Worm (Caenorhabditis elegans): Measurements from ENCODE around the gene ZK622.1.

ZK622.1 gene

DNA sequence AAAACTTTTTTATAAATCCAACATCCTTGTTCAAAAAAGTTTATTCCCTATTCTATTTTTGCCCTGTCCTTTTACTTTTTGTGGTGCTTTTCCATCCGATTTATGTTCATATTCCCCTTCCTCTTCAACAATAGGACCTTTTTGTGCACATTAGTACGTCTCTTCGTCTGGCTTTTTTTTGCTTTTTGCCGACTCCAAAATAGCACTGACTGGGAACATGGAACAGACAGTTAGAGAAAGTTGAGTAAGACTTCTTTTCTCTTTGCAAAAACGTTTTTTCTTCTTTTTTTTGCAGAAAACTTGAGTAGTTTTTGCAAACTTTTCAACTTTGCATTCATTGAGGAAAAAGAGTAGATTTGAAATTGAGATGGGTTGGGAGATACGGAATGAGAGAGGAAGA, 8.2 kb downstream of the ZK622.1 start:
- TF ChIP-seq unc-62 (GFP tag; optimal IDR thresholded peaks at IDR 0.05) = no peak

DNA sequence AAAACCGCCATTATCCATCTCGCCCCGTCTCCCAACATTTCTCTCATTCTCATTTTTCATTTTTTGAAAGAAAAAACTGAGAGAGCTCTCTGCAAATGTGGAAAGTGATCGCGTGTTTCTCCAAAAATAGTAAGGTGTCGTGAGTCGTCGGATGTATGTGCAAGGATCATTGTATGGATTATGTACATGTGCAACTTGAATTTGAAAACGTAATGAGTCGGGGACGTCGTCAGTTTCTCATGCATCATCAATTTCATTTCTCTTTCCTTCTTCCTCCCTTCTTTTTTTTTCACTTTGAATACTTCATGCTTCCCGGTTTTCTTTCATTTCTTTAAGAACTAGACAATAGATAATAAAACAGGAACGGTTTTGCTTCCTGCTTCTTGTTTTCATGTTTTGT, 11.5 kb downstream of the ZK622.1 start:
- no peak for TF ChIP-seq unc-62 (GFP tag; optimal IDR thresholded peaks at IDR 0.05)

DNA sequence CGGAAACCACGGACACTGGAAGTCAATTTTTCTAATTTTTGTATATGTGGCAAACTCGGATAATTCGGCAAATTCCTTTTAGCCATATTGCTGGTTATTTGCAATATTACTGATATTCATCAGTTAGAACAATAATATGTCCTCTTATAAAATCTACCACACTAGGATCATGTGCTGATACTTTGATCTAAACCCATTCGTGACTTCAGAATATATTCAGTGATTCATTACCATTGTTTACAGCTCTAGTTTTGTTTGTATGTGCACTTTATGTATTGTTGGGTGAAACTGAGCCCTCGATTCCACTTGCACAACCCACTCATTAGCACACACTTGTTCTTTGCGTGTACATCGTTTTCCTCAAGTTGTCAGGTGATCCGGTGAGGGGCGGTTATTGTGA, 12.6 kb downstream of the ZK622.1 start:
- TF ChIP-seq unc-62 (GFP tag; optimal IDR thresholded peaks at IDR 0.05) = no peak

DNA sequence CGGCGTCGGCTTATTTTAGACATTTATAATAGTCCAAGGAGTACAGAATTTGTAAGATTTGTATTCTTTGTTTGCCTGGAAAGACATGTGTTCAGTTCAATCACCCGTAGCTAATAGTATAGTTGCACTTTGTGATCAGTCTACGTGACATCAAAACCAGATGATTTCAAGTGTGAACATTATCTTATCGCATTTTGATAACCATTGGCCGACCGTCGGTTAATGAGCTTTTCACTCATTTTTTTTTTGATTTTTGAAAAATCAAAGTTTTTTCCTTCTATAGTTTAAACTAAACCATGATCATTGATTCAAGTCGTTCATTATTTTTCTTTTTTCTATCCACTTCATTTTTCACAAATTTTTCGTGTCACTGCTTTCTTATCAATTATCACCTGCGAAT, 13.6 kb downstream of the ZK622.1 start:
- no peak for TF ChIP-seq unc-62 (GFP tag; optimal IDR thresholded peaks at IDR 0.05)

DNA sequence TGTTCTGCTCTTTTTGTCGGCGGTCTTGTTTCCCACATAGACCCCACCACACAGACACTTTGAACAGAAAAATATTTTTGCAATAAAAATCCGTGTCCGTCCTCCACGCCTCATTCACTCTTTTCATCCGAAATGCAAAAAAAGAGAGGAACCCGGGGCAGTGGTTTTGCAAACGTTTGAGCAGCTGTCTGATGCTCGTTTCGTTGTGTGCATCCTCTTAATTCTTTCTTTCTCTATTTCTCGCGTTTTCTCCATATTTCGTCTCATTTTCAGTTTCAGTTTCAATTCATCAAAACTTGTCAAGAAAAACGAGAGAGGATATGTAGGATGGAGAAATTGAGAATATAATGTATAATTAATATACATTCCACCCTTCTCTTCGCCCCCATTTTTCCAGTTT, 15.4 kb downstream of the ZK622.1 start:
- TF ChIP-seq unc-62 (GFP tag; optimal IDR thresholded peaks at IDR 0.05) = no peak

DNA sequence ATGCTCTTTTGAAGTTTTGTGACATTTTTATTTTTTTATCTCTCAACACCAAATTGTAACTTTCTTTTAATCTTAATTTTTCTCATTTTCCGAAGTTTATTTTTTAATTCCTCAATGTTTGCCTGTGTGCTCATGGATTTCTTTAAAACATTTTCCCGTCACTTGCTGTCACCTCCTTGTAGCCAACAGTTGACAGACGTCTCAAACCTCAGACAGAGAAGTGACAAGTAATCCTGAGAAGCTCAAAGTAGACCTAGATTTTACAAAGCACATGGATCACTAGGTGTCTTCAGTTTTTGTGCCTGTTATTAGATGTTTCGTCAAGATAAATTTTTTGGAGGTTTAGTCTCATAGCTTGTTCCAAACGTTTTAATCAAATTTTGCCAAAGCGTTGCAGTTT, 16.1 kb downstream of the ZK622.1 start:
- no peak for TF ChIP-seq unc-62 (GFP tag; optimal IDR thresholded peaks at IDR 0.05)

DNA sequence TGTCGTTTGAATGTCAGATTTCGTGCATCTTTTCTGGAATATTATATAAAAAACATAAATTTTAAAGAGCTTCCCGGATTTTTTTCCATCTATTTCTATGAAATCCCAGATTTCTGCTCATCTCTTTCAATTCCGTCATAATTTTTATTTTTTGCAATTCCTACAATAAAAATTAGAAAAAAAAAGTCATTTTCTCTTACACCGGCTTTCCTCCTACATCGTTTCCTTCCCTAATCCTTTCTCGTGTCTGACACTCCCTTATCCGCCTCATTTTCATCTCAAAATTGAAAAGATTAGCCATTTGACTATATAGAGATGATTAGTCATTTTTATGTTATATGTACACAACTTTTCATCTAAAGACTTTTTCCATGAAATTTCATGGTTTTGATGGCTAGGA, 17.2 kb downstream of the ZK622.1 start:
- no peak for TF ChIP-seq unc-62 (GFP tag; optimal IDR thresholded peaks at IDR 0.05)

DNA sequence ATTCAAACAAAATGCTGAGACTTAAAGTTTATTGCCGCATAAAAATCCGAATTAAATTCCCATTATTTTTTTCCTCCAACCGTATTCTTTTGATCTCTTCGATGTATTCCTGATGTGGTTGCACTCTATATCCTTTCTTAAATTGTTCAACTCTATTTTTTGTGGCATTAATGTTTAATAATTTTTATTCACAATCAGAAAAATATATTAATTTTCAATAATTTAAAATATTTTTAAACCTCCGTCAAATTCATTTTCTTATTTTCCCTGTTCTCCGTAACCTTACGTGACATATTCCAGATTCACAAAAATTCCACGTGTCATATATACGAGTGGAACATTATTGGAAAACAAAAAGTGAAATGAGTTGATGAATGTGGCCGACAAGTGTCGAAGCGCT, 18.1 kb downstream of the ZK622.1 start, which contains the start of gene gcy-12:
TSS of gene gcy-12 (plus strand) at position 301 of the 400 bp plus-strand sequence.
- no peak for TF ChIP-seq unc-62 (GFP tag; optimal IDR thresholded peaks at IDR 0.05)

DNA sequence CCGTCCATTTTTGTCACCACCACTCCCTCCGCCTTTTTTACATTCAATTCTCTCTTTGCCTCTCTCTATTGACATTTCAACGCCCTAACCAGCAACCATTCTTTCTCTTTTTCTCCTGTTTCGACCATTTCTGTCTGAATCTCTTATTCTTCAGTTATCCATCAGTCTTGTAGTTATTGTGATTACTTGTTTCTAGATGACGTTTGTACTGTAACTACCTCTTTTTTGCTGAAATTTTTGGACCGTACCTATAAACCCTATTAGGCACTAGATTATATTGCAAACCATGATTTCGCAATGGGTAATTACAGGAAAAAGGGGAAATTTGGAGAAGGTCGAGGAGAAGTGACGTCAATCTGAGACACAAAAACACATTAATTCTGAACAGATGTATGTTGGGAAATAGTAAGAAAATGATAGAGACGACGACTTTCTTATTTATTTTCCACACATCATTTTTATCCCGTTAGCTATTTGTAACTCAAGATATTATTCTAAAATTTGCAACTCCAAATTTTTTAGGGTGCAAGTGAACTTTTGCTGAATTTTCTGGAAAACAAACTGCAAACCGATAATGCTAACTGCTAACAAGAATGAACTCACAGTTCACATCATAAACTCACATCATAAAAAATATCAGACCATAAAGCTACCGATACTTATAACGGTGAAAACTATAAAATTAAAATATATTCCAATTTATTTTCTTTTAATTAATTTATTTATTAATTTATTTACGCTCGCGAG, 26.8 kb downstream of the ZK622.1 start:
- TF ChIP-seq unc-62 (GFP tag; optimal IDR thresholded peaks at IDR 0.05) = no peak

DNA sequence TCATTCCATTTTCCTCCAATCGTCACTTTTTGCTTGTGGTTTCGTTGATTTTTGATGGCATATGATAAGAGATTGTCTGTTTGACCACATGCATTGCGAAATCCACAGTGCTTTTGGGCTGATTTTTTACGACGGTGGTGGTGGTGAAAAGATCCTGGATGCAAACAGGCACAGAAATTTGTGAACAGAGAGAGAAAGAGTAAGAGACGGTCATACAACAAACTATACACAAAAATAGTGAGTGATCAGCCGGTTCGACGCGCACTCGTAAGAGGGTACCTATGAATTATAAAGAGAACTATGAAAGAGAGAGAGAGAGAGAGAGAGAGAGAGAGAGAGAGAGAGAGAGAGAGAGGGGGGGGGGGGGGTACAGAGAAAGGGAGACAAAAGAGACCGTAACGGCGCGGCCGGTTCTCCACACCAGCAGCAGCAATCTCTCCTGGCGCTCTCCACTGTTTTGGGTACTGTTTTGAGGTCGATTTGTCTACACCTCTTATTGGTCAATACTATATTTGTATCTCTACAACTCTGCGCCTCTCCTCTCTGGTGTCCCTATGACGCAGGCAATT, 28.2 kb downstream of the ZK622.1 start:
- no peak for TF ChIP-seq unc-62 (GFP tag; optimal IDR thresholded peaks at IDR 0.05)

DNA sequence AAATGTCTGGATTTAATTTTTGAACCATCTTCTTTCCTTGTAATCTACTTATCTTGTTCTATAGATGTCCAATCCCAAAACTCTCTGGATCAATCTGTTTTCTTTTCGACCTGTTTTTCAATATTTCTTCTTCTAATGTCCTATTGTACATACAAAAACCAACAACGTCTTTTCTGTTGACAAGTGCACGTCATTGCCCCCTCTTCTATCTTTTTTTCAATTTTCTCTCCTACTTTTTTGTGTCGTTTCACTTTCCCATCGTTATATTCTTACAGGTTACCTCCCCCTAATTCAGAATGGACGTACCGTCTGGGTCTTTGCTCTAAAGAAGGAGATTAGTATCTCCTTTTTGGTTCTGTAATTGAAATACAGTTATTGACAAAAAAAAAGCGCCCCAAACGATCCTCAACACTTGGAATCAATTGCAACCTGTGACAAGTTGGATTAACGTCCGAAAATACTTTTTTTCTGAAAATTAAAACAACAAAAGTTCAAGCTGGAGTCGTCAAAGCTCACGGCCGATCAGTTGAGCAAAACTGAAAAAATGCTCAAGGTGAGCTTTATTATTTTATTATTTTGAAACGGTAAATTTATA, 29.2 kb downstream of the ZK622.1 start, which contains the start of gene vhp-1:
TSS of gene vhp-1 (plus strand) at position 545 of the 595 bp plus-strand sequence.
- no peak for TF ChIP-seq unc-62 (GFP tag; optimal IDR thresholded peaks at IDR 0.05)

DNA sequence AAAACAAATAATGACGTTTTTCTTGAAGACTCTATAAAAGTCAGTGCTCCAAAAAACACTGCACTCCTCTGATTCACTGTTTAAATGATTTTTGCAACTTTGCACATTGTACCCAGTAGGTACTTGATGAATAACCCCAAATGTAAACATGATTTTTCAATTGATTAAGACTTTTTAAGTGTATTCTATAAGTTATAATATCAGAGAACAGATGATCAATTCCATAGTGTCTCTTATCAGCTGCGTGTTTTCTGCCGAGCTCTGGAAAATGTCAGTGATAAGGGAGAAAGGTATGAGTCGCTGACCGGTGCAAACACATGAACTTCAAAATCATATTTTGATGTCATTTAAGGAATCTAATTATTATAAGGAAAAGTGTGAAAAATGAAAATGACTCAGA, 30.2 kb downstream of the ZK622.1 start:
- no peak for TF ChIP-seq unc-62 (GFP tag; optimal IDR thresholded peaks at IDR 0.05)

DNA sequence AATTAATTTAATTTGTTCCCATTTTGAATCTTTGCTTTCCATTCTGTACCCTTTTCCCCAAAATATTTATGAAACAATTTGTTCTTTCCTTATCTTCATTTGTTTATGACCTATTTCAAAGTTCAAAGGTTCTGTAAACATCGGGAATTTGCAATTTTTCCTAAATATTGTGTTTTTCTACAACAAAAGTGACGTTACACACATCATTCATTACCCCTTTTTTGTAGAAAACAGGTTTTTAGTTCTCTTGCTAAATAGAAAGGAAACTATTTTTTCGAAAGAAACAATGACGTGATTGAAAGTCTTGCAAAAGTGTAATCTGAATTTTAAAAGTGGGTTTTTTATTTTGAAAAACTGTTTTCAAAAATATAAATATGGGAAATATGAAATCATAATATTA, 31.1 kb downstream of the ZK622.1 start:
- no peak for TF ChIP-seq unc-62 (GFP tag; optimal IDR thresholded peaks at IDR 0.05)

DNA sequence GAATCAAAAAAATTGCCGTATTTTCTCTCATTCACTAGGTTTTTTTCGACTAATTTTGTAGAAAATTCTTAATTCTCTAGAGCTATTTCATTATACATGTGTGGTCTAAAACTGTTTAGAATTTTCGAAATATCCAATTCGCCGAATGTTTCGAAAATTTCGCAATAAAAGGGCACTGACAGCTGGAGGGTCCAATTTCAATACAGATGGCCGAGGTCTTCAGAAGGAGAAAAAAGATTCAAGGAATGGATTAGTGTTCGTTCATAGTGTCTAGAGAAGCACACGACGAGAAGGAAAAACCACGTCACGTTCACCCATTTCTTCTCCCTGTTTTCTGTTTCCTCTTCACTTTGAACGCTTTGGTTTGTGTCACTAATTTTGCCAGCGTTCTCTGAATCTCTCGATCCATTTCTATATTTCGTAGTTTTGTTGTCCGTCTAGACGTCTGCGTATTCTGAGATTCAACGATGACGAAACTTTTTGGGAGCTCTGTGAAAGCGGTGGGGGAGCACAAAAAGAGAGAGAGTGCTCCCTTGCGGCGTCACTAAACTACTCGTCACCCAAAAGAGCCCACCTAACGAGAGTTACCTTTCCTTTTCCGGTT, 32.5 kb downstream of the ZK622.1 start:
- TF ChIP-seq unc-62 (GFP tag; optimal IDR thresholded peaks at IDR 0.05) = no peak

DNA sequence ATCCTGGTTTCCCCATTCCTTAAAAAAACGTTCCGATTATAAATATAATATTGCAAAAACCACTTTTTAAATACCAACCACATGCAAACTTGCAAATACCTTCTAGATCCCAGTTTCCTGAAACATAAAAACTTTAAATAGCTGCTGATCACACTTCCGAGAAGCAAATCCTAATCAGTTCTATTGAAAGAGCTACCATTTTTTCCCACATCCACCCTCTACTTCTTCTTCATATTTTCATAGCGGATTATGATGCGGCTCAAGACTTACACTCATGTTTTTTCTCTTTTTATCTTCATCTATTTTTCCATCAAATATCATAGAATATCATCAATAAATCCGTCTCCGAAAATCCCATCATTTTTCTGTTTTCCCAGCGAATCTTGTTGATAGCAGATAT, 33.3 kb downstream of the ZK622.1 start:
- TF ChIP-seq unc-62 (GFP tag; optimal IDR thresholded peaks at IDR 0.05) = no peak

DNA sequence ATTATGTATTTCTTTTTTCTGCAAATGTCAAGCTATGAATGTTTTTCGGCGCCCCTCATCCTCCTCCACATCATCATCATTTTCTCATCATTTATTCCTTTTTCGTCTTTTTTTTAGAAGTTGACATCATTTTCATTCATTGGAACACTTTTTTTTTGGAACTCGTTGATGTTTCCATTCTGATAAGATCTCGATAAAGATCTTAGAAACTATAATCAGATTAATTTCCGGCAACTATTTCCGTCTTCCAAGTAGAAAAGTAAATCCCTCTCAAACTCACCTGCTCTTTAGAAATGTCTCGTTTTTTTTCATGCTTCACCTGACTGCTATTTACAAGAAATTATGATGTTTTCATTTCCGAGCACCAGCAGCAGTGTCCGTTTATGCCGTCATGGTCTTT, 35.3 kb downstream of the ZK622.1 start:
- no peak for TF ChIP-seq unc-62 (GFP tag; optimal IDR thresholded peaks at IDR 0.05)

DNA sequence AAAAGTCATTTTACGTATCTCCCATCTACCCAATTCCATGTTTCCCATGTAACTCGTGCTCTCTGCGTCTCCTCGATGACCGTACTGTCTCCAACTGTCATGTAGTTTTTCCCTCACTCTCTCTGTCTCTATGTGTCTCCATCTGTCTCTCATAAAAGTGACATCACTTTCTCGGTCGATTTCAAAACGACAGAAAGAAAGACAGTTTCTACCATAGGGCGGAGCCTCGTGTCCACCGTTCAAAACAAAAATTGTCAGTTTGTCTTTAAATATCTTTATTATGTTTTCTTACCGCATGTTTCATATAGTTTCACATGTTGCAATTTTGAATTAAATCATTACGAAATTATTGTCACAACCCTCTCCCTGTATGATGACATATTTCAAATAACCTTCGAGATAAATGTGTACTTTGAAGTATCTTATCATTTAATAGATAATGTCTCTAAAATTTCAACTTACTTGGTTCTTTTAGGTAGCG, 36.6 kb downstream of the ZK622.1 start:
- TF ChIP-seq unc-62 (GFP tag; optimal IDR thresholded peaks at IDR 0.05) = no peak
